Worm (Caenorhabditis elegans) whole organism, early embryonic: ENCODE results near the gene R10E9.4.

ENCODE experiments used
- ama-1 ChIP-seq: fragments of 150-350 bp; optimal IDR thresholded peaks from 2 replicates; lab custom pipeline; 2014
- sea-1 ChIP-seq: fragments of 200-800 bp; sonication (Bioruptor generic); conservative IDR thresholded peaks from 2 replicates; pipeline ENCODE4 v1.3.6; 2022; ENCODE audit warnings: missing genetic modification characterization, missing compliant biosample characterization
- tbx-11 ChIP-seq: fragments of 200-800 bp; sonication (Bioruptor generic); IDR thresholded peaks from 2 replicates; pipeline ENCODE4 v1.3.6; 2022; ENCODE audit warnings: missing genetic modification characterization, missing compliant biosample characterization

- TF ChIP-seq ama-1 (lab: Kevin White, UChicago) (no peak), tbx-11 (GFP tag; lab: Robert Waterston, UW) (no peak), sea-1 (GFP tag; lab: Robert Waterston, UW) (no peak)
Measured at ce11 chrIII:3926116-3926515, 46.5 kb downstream of the R10E9.4 start, which contains the start of gene ZK1058.9.
